Fruit fly (Drosophila melanogaster) whole organism, embryonic: ENCODE measurements around the gene phtm.

Experiments
- Adf1 ChIP-seq: fragments of 200-800 bp; sonication (Bioruptor generic); IDR thresholded peaks from 2 replicates; pipeline ENCODE4 v1.3.6; 2022; ENCODE audit warnings: missing biosample characterization, missing genetic modification characterization
- Atf6 ChIP-seq: fragments of 200-800 bp; sonication (Bioruptor generic); IDR thresholded peaks from 2 replicates; pipeline ENCODE4 v1.3.6; 2022; ENCODE audit warnings: missing biosample characterization, missing genetic modification characterization
- Bgb ChIP-seq: fragments of 200-800 bp; sonication (Bioruptor generic); IDR thresholded peaks from 2 replicates; pipeline ENCODE4 v1.3.6; 2022; ENCODE audit warnings: missing biosample characterization, missing genetic modification characterization; ENCODE audit not compliant: partially characterized antibody
- Blimp-1 ChIP-seq: fragments of 200-800 bp; sonication (Bioruptor generic); optimal IDR thresholded peaks from 3 replicates; lab custom pipeline; 2018; ENCODE audit warnings: missing biosample characterization, missing genetic modification characterization, mild to moderate bottlenecking, moderate library complexity, missing genetic modification reagents
- CG10543 ChIP-seq: fragments of 200-800 bp; sonication (Bioruptor generic); optimal IDR thresholded peaks from 3 replicates; lab custom pipeline; 2017; ENCODE audit warnings: missing biosample characterization, mild to moderate bottlenecking, missing genetic modification characterization, moderate library complexity
- CG12769 ChIP-seq: fragments of 200-800 bp; sonication (Bioruptor generic); optimal IDR thresholded peaks from 2 replicates; lab custom pipeline; 2019; ENCODE audit warnings: missing biosample characterization, mild to moderate bottlenecking, missing genetic modification characterization, moderate library complexity
- CG14441 ChIP-seq: fragments of 200-800 bp; sonication (Bioruptor generic); IDR thresholded peaks from 2 replicates; pipeline ENCODE4 v1.3.6; 2022; ENCODE audit warnings: missing biosample characterization, missing genetic modification characterization
- CG1647 ChIP-seq: fragments of 200-800 bp; sonication (Bioruptor generic); optimal IDR thresholded peaks from 3 replicates; lab custom pipeline; 2016; ENCODE audit warnings: missing biosample characterization, missing genetic modification characterization
- CG18011 ChIP-seq: fragments of 200-800 bp; sonication (Bioruptor generic); optimal IDR thresholded peaks from 2 replicates; lab custom pipeline; 2017; ENCODE audit warnings: missing biosample characterization, missing genetic modification characterization, mild to moderate bottlenecking, moderate library complexity, missing genotype
- CG3163 ChIP-seq: fragments of 200-800 bp; sonication (Bioruptor generic); optimal IDR thresholded peaks from 3 replicates; lab custom pipeline; 2016; ENCODE audit warnings: missing biosample characterization, missing genetic modification characterization
- CG3281 ChIP-seq: fragments of 200-800 bp; sonication (Bioruptor generic); optimal IDR thresholded peaks from 3 replicates; lab custom pipeline; 2017; ENCODE audit warnings: missing biosample characterization, mild to moderate bottlenecking, missing genetic modification characterization
- CG5180 ChIP-seq: fragments of 200-800 bp; sonication (Bioruptor generic); optimal IDR thresholded peaks from 3 replicates; lab custom pipeline; 2017; ENCODE audit warnings: missing biosample characterization, missing genetic modification characterization, mild to moderate bottlenecking, moderate library complexity, missing genetic modification reagents
- CG6175 ChIP-seq: fragments of 200-800 bp; sonication (Bioruptor generic); IDR thresholded peaks from 3 replicates; pipeline ENCODE4 v1.3.6; 2022; ENCODE audit warnings: missing biosample characterization, missing genetic modification characterization
- CG7357 ChIP-seq: fragments of 200-800 bp; sonication (Bioruptor generic); IDR thresholded peaks from 3 replicates; pipeline ENCODE4 v1.3.6; 2022; ENCODE audit warnings: missing biosample characterization, missing genetic modification characterization
- CG7786 ChIP-seq: fragments of 200-800 bp; sonication (Bioruptor generic); optimal IDR thresholded peaks from 2 replicates; lab custom pipeline; 2016; ENCODE audit warnings: missing biosample characterization, missing genetic modification characterization
- CG9609 ChIP-seq: fragments of 200-800 bp; sonication (Bioruptor generic); optimal IDR thresholded peaks from 3 replicates; lab custom pipeline; 2016; ENCODE audit warnings: missing biosample characterization, missing genetic modification characterization
- Deaf1 ChIP-seq: fragments of 200-800 bp; optimal IDR thresholded peaks from 3 replicates; lab custom pipeline; 2019; ENCODE audit warnings: missing biosample characterization, mild to moderate bottlenecking, missing genetic modification characterization, moderate library complexity
- Ets65A ChIP-seq: fragments of 200-800 bp; sonication (Bioruptor generic); peaks from one replicate; lab custom pipeline; 2016; ENCODE audit warnings: missing biosample characterization, missing genetic modification characterization
- Fer2 ChIP-seq: fragments of 200-800 bp; sonication (Bioruptor generic); optimal IDR thresholded peaks from 2 replicates; lab custom pipeline; 2018; ENCODE audit warnings: missing biosample characterization, mild to moderate bottlenecking, missing genetic modification characterization, moderate library complexity
- HLH3B ChIP-seq: fragments of 200-800 bp; sonication (Bioruptor generic); IDR thresholded peaks from 2 replicates; pipeline ENCODE4 v1.3.6; 2022; ENCODE audit warnings: missing biosample characterization, missing genetic modification characterization
- Hsf ChIP-seq: fragments of 200-800 bp; sonication (Bioruptor generic); optimal IDR thresholded peaks from 3 replicates; lab custom pipeline; 2016; ENCODE audit warnings: missing biosample characterization, missing genetic modification characterization
- Med ChIP-seq: fragments of 200-800 bp; sonication (Bioruptor generic); peaks from one replicate; lab custom pipeline; 2016; ENCODE audit warnings: missing biosample characterization, missing genetic modification characterization, mild to moderate bottlenecking, inconsistent platforms, moderate library complexity
- NC2α ChIP-seq: fragments of 200-800 bp; sonication (Bioruptor generic); optimal IDR thresholded peaks from 2 replicates; lab custom pipeline; 2016; ENCODE audit warnings: missing biosample characterization, missing genetic modification characterization
- ap ChIP-seq: fragments of 200-800 bp; sonication (Bioruptor generic); IDR thresholded peaks from 2 replicates; pipeline ENCODE4 v1.3.6; 2022; ENCODE audit warnings: missing biosample characterization, missing genetic modification characterization
- bowl ChIP-seq: fragments of 200-800 bp; sonication (Bioruptor generic); IDR thresholded peaks from 2 replicates; pipeline ENCODE4 v1.3.6; 2022; ENCODE audit warnings: missing biosample characterization, missing genetic modification characterization
- cad ChIP-seq: fragments of >200 bp; optimal IDR thresholded peaks from 2 replicates; lab custom pipeline; 2017; ENCODE audit warnings: missing biosample characterization, missing genetic modification characterization
- chn ChIP-seq: fragments of 200-800 bp; sonication (Bioruptor generic); optimal IDR thresholded peaks from 2 replicates; lab custom pipeline; 2016; ENCODE audit warnings: missing biosample characterization, missing genetic modification characterization
- crol ChIP-seq: fragments of 200-800 bp; sonication (Bioruptor generic); IDR thresholded peaks from 2 replicates; pipeline ENCODE4 v1.3.6; 2022; ENCODE audit warnings: missing biosample characterization, missing genetic modification characterization
- dpn ChIP-seq, 2 experiments: fragments of 200-800 bp; sonication (Bioruptor generic); optimal IDR thresholded peaks; 3 replicates each; lab custom pipeline; 2016; ENCODE audit warnings: missing biosample characterization in 2 of 2, missing genetic modification characterization in 2 of 2
- fd102C ChIP-seq: fragments of 200-800 bp; sonication (Bioruptor generic); optimal IDR thresholded peaks from 2 replicates; lab custom pipeline; 2018; ENCODE audit warnings: missing biosample characterization, mild to moderate bottlenecking, missing genetic modification characterization, moderate library complexity
- fd3F ChIP-seq: fragments of 200-800 bp; sonication (Bioruptor generic); optimal IDR thresholded peaks from 2 replicates; lab custom pipeline; 2018; ENCODE audit warnings: missing biosample characterization, mild to moderate bottlenecking, missing genetic modification characterization, moderate library complexity
- sd ChIP-seq: fragments of 200-800 bp; sonication (Bioruptor generic); optimal IDR thresholded peaks from 3 replicates; lab custom pipeline; 2018; ENCODE audit warnings: missing biosample characterization, mild to moderate bottlenecking, missing genetic modification characterization, moderate library complexity
- sens ChIP-seq: fragments of 200-800 bp; sonication (Bioruptor generic); peaks from one replicate; lab custom pipeline; 2016; ENCODE audit warnings: missing biosample characterization, missing genetic modification characterization
- tll ChIP-seq, 2 experiments: fragments of 200-800 bp in 1 of 2; fragments of >200 bp in 1 of 2; sonication (Bioruptor generic) in 1 of 2; optimal IDR thresholded peaks; 2 replicates each; lab custom pipeline; 2017 to 2019; ENCODE audit warnings: missing biosample characterization in 2 of 2, missing genetic modification characterization in 2 of 2, mild to moderate bottlenecking in 1 of 2, moderate library complexity in 1 of 2
- twi ChIP-seq: fragments of 200-800 bp; optimal IDR thresholded peaks from 2 replicates; lab custom pipeline; 2019; ENCODE audit warnings: missing biosample characterization, mild to moderate bottlenecking, missing genetic modification characterization, moderate library complexity
- vvl ChIP-seq: fragments of 200-800 bp; sonication (Bioruptor generic); IDR thresholded peaks from 2 replicates; pipeline ENCODE4 v1.3.6; 2022; ENCODE audit warnings: missing biosample characterization, missing genetic modification characterization
- z ChIP-seq: fragments of 200-800 bp; sonication (Bioruptor generic); IDR thresholded peaks from 3 replicates; pipeline ENCODE4 v1.3.6; 2022; ENCODE audit warnings: missing biosample characterization, missing genetic modification characterization
- zen ChIP-seq: fragments of 200-800 bp; sonication (Bioruptor generic); optimal IDR thresholded peaks from 3 replicates; lab custom pipeline; 2018; ENCODE audit warnings: missing biosample characterization, mild to moderate bottlenecking, missing genetic modification characterization, moderate library complexity
- zf30C ChIP-seq: fragments of 200-800 bp; sonication (Bioruptor generic); optimal IDR thresholded peaks from 3 replicates; lab custom pipeline; 2018; ENCODE audit warnings: missing biosample characterization, mild to moderate bottlenecking, missing genetic modification characterization

phtm gene

dm6 chrX:18681410-18681809 is 4.2 kb upstream of the phtm start:
- TF ChIP-seq CG18011 (GFP tag; lab: Kevin White, UChicago) (no peak), sens (GFP tag; lab: Kevin White, UChicago) (peak; percentile 11)

dm6 chrX:18682815-18683214 is 2.8 kb upstream of the phtm start:
- TF ChIP-seq CG7786 (no peak), Ets65A (GFP tag; lab: Kevin White, UChicago) (peak; percentile 48), CG7357 (GFP tag; lab: Robert Waterston, UW) (no peak)

- no peak for TF ChIP-seq ap (GFP tag; lab: Robert Waterston, UW)
- TF ChIP-seq fd102C (GFP tag; lab: Kevin White, UChicago), result no peak
- no peak for TF ChIP-seq CG14441 (GFP tag; lab: Robert Waterston, UW)
- no peak for TF ChIP-seq CG18011 (GFP tag; lab: Kevin White, UChicago)
- TF ChIP-seq bowl (GFP tag; lab: Robert Waterston, UW), result no peak
These were observed 1.1 kb upstream of the phtm start for dm6 chrX:18684504-18684903.

dm6 chrX:18684928-18685327 is 638 bp upstream of the phtm start:
- peak in 1 of 2 experiments; percentile 84 for TF ChIP-seq tll (GFP tag; optimal IDR thresholded peaks at IDR 0.05; lab: Kevin White, UChicago)
- peak; percentile 31 for TF ChIP-seq zf30C (GFP tag; lab: Kevin White, UChicago)
- TF ChIP-seq dpn (GFP tag; optimal IDR thresholded peaks at IDR 0.05; lab: Kevin White, UChicago), result no peak
- TF ChIP-seq CG1647 (GFP tag; lab: Kevin White, UChicago), result no peak
- no peak for TF ChIP-seq chn
- TF ChIP-seq HLH3B (GFP tag; lab: Robert Waterston, UW), result no peak
- no peak for TF ChIP-seq Atf6
- TF ChIP-seq CG9609 (GFP tag; lab: Kevin White, UChicago), result no peak
- peak; percentile 69 for TF ChIP-seq twi (tag; lab: Kevin White, UChicago)
- peak; percentile 75 for TF ChIP-seq zen (tag; lab: Kevin White, UChicago)
- TF ChIP-seq cad (GFP tag; lab: Kevin White, UChicago), result peak; percentile 62
- TF ChIP-seq Fer2 (tag; lab: Kevin White, UChicago), result no peak

- no peak for TF ChIP-seq Hsf (GFP tag; lab: Kevin White, UChicago)
- TF ChIP-seq CG6175 (GFP tag; lab: Robert Waterston, UW), result peak; percentile 51; the same call in 1 of the 3 replicates
- TF ChIP-seq Deaf1 (tag; lab: Kevin White, UChicago), result peak; percentile 68
- TF ChIP-seq CG3163 (GFP tag; lab: Kevin White, UChicago), result peak; percentile 38
- TF ChIP-seq Blimp-1, result peak; percentile 36
- TF ChIP-seq Med (GFP tag; lab: Kevin White, UChicago), result peak; percentile 64
- TF ChIP-seq fd3F (GFP tag; lab: Kevin White, UChicago), result no peak
- TF ChIP-seq NC2α, result no peak
- TF ChIP-seq HLH3B (GFP tag; lab: Robert Waterston, UW), result no peak
- TF ChIP-seq CG5180, result peak; percentile 99
- peak; percentile 11; the same call in 1 of the 2 replicates for TF ChIP-seq Bgb
- TF ChIP-seq CG10543 (GFP tag; lab: Kevin White, UChicago), result peak; percentile 47
- peak; percentile 82 for TF ChIP-seq Adf1 (GFP tag; lab: Robert Waterston, UW)
- TF ChIP-seq CG12769, result peak; percentile 12
- peak; percentile 99 for TF ChIP-seq crol (GFP tag; lab: Robert Waterston, UW)
- no peak for TF ChIP-seq sd (tag; lab: Kevin White, UChicago)
- TF ChIP-seq CG3281 (GFP tag; lab: Kevin White, UChicago), result no peak
- 0 out of 2 replicates have a peak, but pooled peaks have one; percentile 23 for TF ChIP-seq vvl
- peak; percentile 94 for TF ChIP-seq z (GFP tag; lab: Robert Waterston, UW)
- TF ChIP-seq, all 482 proteins: peak for 13
These were observed 7.5 kb downstream of the phtm start, which contains the start of gene Cyp18a1 for dm6 chrX:18692948-18693502. Cyp18a1 (minus strand) TSS chrX:18693042.
